Worm (Caenorhabditis elegans) whole organism, mixed stage, embryonic: Measurements from ENCODE around the gene W06A11.1.

Experiments
- M03D4.4 ChIP-seq: sonication (generic microtip); optimal IDR thresholded peaks from 2 replicates; lab custom pipeline; 2017; ENCODE audit warnings: mild to moderate bottlenecking, missing genetic modification characterization, missing compliant biosample characterization
- bed-3 ChIP-seq: fragments of 200-800 bp; sonication (Bioruptor generic); optimal IDR thresholded peaks from 3 replicates; lab custom pipeline; 2018; ENCODE audit warnings: mild to moderate bottlenecking, missing genetic modification characterization, moderate library complexity, missing compliant biosample characterization
- blmp-1 ChIP-seq: fragments of 150-350 bp; optimal IDR thresholded peaks from 2 replicates; lab custom pipeline; 2014; ENCODE audit warnings: missing biosample characterization, missing genetic modification characterization
- ceh-39 ChIP-seq: fragments of 150-350 bp; optimal IDR thresholded peaks from 2 replicates; lab custom pipeline; 2014; ENCODE audit warnings: missing biosample characterization, missing genetic modification characterization
- ceh-43 ChIP-seq: fragments of 200-800 bp; sonication (Bioruptor generic); optimal IDR thresholded peaks from 2 replicates; lab custom pipeline; 2018; ENCODE audit warnings: mild to moderate bottlenecking, missing genetic modification characterization, moderate library complexity, missing compliant biosample characterization
- ces-1 ChIP-seq: fragments of 150-350 bp; optimal IDR thresholded peaks from 2 replicates; lab custom pipeline; 2014; ENCODE audit warnings: missing biosample characterization, missing genetic modification reagents, missing genetic modification characterization
- cnd-1 ChIP-seq: fragments of 200-800 bp; sonication (Bioruptor generic); optimal IDR thresholded peaks from 2 replicates; lab custom pipeline; 2018; ENCODE audit warnings: mild to moderate bottlenecking, missing genetic modification characterization, missing compliant biosample characterization
- elt-1 ChIP-seq: sonication (generic microtip); optimal IDR thresholded peaks from 2 replicates; lab custom pipeline; 2017; ENCODE audit warnings: missing genetic modification characterization, mild to moderate bottlenecking, missing compliant biosample characterization, antibody characterized with exemption, moderate library complexity, borderline replicate concordance; ENCODE audit not compliant: insufficient read depth
- elt-3 ChIP-seq: fragments of 150-350 bp; optimal IDR thresholded peaks from 2 replicates; lab custom pipeline; 2014; ENCODE audit warnings: missing biosample characterization, missing genetic modification characterization
- flh-1 ChIP-seq: fragments of 200-800 bp; sonication (Bioruptor generic); optimal IDR thresholded peaks from 2 replicates; lab custom pipeline; 2018; ENCODE audit warnings: mild to moderate bottlenecking, missing genetic modification characterization, moderate library complexity, missing compliant biosample characterization
- ham-2 ChIP-seq: fragments of 200-800 bp; sonication (Bioruptor generic); optimal IDR thresholded peaks from 2 replicates; lab custom pipeline; 2018; ENCODE audit warnings: mild to moderate bottlenecking, missing genetic modification characterization, missing compliant biosample characterization
- hlh-1 ChIP-seq: fragments of 150-350 bp; optimal IDR thresholded peaks from 2 replicates; lab custom pipeline; 2014; ENCODE audit warnings: missing biosample characterization, missing genetic modification reagents, missing genetic modification characterization
- lin-13 ChIP-seq: fragments of 150-350 bp; optimal IDR thresholded peaks from 2 replicates; lab custom pipeline; 2014; ENCODE audit warnings: missing biosample characterization, missing genetic modification characterization
- lsy-2 ChIP-seq: fragments of 150-350 bp; optimal IDR thresholded peaks from 2 replicates; lab custom pipeline; 2014; ENCODE audit warnings: missing biosample characterization, missing genetic modification characterization
- mab-5 ChIP-seq: fragments of 150-350 bp; optimal IDR thresholded peaks from 2 replicates; lab custom pipeline; 2014; ENCODE audit warnings: missing biosample characterization, missing genetic modification characterization
- mep-1 ChIP-seq: fragments of 150-350 bp; optimal IDR thresholded peaks from 2 replicates; lab custom pipeline; 2017; ENCODE audit warnings: missing biosample characterization, missing genetic modification reagents, missing genetic modification characterization, inconsistent platforms
- mls-2 ChIP-seq: sonication (generic microtip); optimal IDR thresholded peaks from 2 replicates; lab custom pipeline; 2016; ENCODE audit warnings: mild to moderate bottlenecking, missing genetic modification characterization, moderate library complexity, missing compliant biosample characterization
- nhr-12 ChIP-seq: fragments of 150-350 bp; optimal IDR thresholded peaks from 2 replicates; lab custom pipeline; 2014; ENCODE audit warnings: missing biosample characterization, missing genetic modification characterization
- nhr-237 ChIP-seq: fragments of 150-350 bp; optimal IDR thresholded peaks from 2 replicates; lab custom pipeline; 2014; ENCODE audit warnings: missing biosample characterization, missing genetic modification characterization
- nhr-28 ChIP-seq: fragments of 150-350 bp; optimal IDR thresholded peaks from 2 replicates; lab custom pipeline; 2014; ENCODE audit warnings: missing biosample characterization, missing genetic modification characterization
- nhr-76 ChIP-seq: sonication (generic microtip); optimal IDR thresholded peaks from 2 replicates; lab custom pipeline; 2017; ENCODE audit warnings: missing biosample characterization, missing genetic modification characterization
- pha-4 ChIP-seq: fragments of 150-350 bp; optimal IDR thresholded peaks from 2 replicates; lab custom pipeline; 2018; ENCODE audit warnings: missing biosample characterization, missing genetic modification reagents, missing genetic modification characterization
- sem-2 ChIP-seq: fragments of 200-800 bp; sonication (Bioruptor generic); optimal IDR thresholded peaks from 2 replicates; lab custom pipeline; 2018; ENCODE audit warnings: mild to moderate bottlenecking, missing genetic modification characterization, missing compliant biosample characterization
- snpc-4 ChIP-seq: fragments of 150-350 bp; optimal IDR thresholded peaks from 2 replicates; lab custom pipeline; 2014; ENCODE audit warnings: missing biosample characterization, missing genetic modification characterization
- sptf-1 ChIP-seq: sonication (generic microtip); optimal IDR thresholded peaks from 2 replicates; lab custom pipeline; 2017; ENCODE audit warnings: mild to moderate bottlenecking, missing genetic modification characterization, moderate library complexity, missing compliant biosample characterization
- unc-120 ChIP-seq: sonication (generic microtip); optimal IDR thresholded peaks from 2 replicates; lab custom pipeline; 2017; ENCODE audit warnings: missing genetic modification characterization, missing compliant biosample characterization; ENCODE audit not compliant: poor library complexity, severe bottlenecking
- unc-39 ChIP-seq: fragments of 150-350 bp; optimal IDR thresholded peaks from 2 replicates; lab custom pipeline; 2014; ENCODE audit warnings: missing biosample characterization, missing genetic modification characterization
- unc-62 ChIP-seq: fragments of 150-350 bp; optimal IDR thresholded peaks from 2 replicates; lab custom pipeline; 2014; ENCODE audit warnings: missing biosample characterization, missing genetic modification reagents, missing genetic modification characterization
- zip-8 ChIP-seq: fragments of 150-350 bp; optimal IDR thresholded peaks from 2 replicates; lab custom pipeline; 2014; ENCODE audit warnings: missing biosample characterization, missing genetic modification characterization
- ztf-11 ChIP-seq: fragments of 150-350 bp; optimal IDR thresholded peaks from 2 replicates; lab custom pipeline; 2014; ENCODE audit warnings: missing biosample characterization, missing genetic modification characterization

The W06A11.1 gene

DNA sequence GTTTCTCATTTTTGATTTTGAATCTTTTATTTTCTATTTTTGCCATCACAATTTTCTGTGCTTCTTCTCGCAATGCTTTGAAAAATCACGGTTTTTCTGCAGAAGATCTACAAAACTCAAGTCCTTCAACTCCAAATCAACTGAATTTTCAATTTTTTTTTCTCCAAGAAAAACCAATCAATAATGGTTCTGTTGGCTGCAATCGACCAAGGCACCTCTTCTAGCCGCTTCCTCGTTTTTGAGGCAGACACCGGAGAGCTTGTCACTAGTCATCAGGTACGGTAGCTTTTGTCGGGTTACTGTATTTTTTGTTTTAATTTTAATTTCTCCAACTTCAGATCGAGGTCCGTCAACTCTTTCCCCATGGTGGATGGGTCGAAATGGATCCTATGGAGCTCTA lies 24.5 kb downstream of the W06A11.1 start, which contains the start of gene R11F4.1:
TSS of gene R11F4.1 (plus strand) at position 103 of the 400 bp plus-strand sequence.
- no peak for TF ChIP-seq ceh-43 (GFP tag; lab: Kevin White, UChicago)
- TF ChIP-seq, all 35 proteins: peak for 0

DNA sequence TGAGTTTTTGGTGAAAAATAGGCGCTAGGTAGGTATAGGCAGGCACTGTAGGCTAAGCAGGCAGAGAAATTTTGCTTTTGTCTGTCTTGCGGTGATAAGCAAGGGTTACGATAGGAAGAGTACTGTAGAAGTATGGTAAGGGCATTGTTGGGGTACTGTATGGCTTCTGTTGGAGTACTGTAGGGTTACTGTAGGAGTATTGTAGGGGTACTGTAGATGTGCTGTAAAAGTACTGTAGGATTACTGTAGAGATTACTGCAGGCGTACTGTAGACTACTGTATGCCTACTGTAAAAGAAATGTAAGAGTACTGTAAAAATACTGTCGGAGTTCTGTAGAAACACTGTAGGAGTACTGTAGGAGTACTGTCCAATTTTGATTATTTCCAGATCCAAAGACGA lies 25.1 kb downstream of the W06A11.1 start:
- no peak for TF ChIP-seq pha-4 (tag; lab: Kevin White, UChicago)
- TF ChIP-seq unc-62, result no peak
- TF ChIP-seq ztf-11 (tag; lab: Kevin White, UChicago), result no peak
- no peak for TF ChIP-seq M03D4.4 (tag; lab: Kevin White, UChicago)
- no peak for TF ChIP-seq ceh-43 (GFP tag; lab: Kevin White, UChicago)
- TF ChIP-seq zip-8 (tag; lab: Kevin White, UChicago), result no peak
- TF ChIP-seq lin-13, result no peak
- TF ChIP-seq sptf-1 (tag; lab: Kevin White, UChicago), result no peak
- TF ChIP-seq nhr-28 (tag; lab: Kevin White, UChicago), result no peak
- no peak for TF ChIP-seq ham-2
- TF ChIP-seq flh-1 (GFP tag; lab: Kevin White, UChicago), result no peak
- no peak for TF ChIP-seq ceh-39 (tag; lab: Kevin White, UChicago)
- TF ChIP-seq unc-120 (tag; lab: Kevin White, UChicago), result no peak
- TF ChIP-seq snpc-4 (tag; lab: Kevin White, UChicago), result no peak
- TF ChIP-seq nhr-76 (tag; lab: Kevin White, UChicago), result no peak
- no peak for TF ChIP-seq bed-3

DNA sequence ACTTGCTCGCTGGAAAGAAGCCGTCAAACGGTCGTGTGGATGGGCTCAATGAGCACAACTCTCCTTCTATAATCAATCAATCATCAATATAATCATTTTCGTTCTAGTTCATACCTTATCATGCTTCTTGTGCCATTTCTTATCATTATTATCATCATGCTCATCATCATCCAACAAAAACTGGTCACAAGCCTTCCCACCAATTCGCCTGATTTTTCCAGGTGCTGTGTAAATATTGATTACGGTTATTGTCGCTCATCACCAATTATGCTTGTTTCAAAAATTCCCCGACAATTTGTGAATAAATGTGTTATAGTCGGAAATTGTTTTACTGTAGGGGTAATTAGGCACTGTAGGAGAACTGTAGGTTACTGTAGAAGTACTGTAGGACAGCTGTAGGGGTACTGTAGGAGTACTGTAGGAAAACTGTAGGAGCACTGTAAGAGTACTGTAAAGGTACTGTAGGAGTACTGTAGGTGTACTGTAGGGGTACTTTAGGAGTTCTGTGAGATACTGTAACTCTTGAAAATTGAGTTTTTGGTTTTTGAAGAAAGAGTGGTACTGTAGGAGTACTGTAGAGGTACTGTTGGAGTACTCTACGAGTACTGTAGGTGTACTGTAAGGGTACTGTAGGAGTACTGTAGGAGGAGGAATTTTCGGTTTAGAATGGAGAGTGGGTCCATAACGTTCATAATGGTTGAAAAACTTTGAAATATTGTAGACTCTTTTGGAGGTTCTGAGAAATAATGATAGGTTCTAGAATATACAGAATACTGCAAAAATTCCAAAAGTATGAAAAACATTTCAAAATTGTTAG lies 26.9 kb downstream of the W06A11.1 start:
- TF ChIP-seq ces-1 (peak; percentile 31), lsy-2 (tag; lab: Kevin White, UChicago) (peak; percentile 43), mep-1 (tag; lab: Kevin White, UChicago) (no peak)

DNA sequence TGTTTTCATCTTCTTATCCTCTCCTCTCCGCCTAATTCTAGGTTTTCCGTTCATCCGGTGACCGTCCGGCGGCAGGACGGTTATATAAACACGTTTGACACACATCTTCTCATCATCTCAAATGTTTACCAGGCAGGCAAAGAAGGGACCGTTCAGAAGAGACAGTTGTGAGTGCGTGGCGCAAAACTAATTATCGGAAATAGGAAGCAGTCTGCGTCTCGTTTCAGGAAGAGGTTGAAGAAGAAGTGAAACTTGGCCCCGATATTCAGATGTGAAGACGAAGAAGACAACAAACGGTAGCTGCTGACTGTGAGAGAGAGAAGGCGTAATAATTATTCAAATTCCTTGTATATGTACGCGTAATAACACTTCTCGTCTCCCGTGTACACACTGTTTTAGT lies 31.4 kb downstream of the W06A11.1 start:
- TF ChIP-seq bed-3, result no peak
- peak; percentile 78 for TF ChIP-seq ham-2
- TF ChIP-seq elt-3 (tag; lab: Kevin White, UChicago), result no peak
- TF ChIP-seq unc-39 (tag; lab: Kevin White, UChicago), result no peak
- TF ChIP-seq unc-62, result peak; percentile 33
- no peak for TF ChIP-seq hlh-1
- TF ChIP-seq sptf-1 (tag; lab: Kevin White, UChicago), result no peak
- no peak for TF ChIP-seq mab-5 (tag; lab: Kevin White, UChicago)
- TF ChIP-seq nhr-12 (tag; lab: Kevin White, UChicago), result no peak
- TF ChIP-seq elt-1 (tag; lab: Kevin White, UChicago), result no peak
- TF ChIP-seq lsy-2 (tag; lab: Kevin White, UChicago), result no peak
- no peak for TF ChIP-seq nhr-28 (tag; lab: Kevin White, UChicago)
- no peak for TF ChIP-seq M03D4.4 (tag; lab: Kevin White, UChicago)
- TF ChIP-seq nhr-76 (tag; lab: Kevin White, UChicago), result no peak
- no peak for TF ChIP-seq flh-1 (GFP tag; lab: Kevin White, UChicago)
- no peak for TF ChIP-seq sem-2 (GFP tag; lab: Kevin White, UChicago)
- TF ChIP-seq ceh-43 (GFP tag; lab: Kevin White, UChicago), result peak; percentile 0
- no peak for TF ChIP-seq mls-2 (tag; lab: Kevin White, UChicago)

DNA sequence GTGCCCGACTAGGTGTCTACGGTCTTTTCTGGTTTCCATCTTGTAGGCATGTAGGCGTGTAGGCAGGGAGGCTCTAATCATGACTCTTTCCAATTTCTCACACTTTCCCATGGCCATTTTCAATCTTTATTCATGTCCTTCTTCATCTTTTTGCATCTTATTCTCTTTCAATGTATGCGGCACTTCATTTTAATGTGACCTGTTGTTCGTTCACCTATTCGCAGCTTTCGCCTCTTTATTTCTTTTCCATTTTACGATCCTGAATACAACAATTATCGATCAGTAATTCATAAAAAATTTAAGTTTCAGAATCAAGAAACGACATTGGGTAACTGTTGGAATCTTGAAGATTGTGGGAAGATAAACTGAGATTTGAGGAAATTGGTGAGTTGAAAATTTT lies 33.1 kb downstream of the W06A11.1 start, which contains the start of gene rhgf-2:
TSS of gene rhgf-2 (plus strand) at position 301 of the 400 bp plus-strand sequence.
- TF ChIP-seq nhr-237 (tag; lab: Kevin White, UChicago), result no peak
- no peak for TF ChIP-seq unc-39 (tag; lab: Kevin White, UChicago)
- no peak for TF ChIP-seq bed-3
- no peak for TF ChIP-seq ces-1

DNA sequence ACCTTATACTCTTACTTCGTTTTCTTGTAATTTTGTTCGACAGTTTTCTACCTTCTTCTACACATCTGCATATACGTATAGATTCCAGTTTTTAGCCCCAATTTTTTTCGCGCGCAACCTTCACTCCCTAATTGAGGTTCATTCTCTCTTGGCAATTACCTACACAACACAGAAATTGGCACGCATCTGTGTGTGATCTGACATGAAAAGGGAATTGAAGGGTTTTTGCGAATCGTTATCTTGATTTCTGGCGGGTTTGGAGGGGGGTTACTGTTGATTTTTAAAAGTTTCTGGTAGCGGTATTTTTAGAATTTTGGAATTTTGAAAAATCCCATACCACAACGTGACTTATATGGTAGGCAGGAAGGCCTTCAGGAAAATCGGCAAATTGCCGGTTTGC lies 35.4 kb downstream of the W06A11.1 start:
- no peak for TF ChIP-seq ham-2
- TF ChIP-seq elt-1 (tag; lab: Kevin White, UChicago), result peak; percentile 14
- TF ChIP-seq cnd-1 (tag; lab: Kevin White, UChicago), result no peak
- no peak for TF ChIP-seq blmp-1 (tag; lab: Kevin White, UChicago)
- TF ChIP-seq elt-3 (tag; lab: Kevin White, UChicago), result no peak
